Worm (Caenorhabditis elegans) whole organism, young adult: ENCODE results near the gene ugt-1.

Experiments used
- B0019.2 ChIP-seq: fragments of 200-800 bp; sonication (Bioruptor generic); conservative IDR thresholded peaks from 2 replicates; pipeline ENCODE4 v1.3.6; 2022; ENCODE audit warnings: missing genetic modification reagents, missing genetic modification characterization, missing compliant biosample characterization
- F49E8.2 ChIP-seq: sonication (generic microtip); optimal IDR thresholded peaks from 3 replicates; lab custom pipeline; 2017; ENCODE audit warnings: missing genetic modification characterization, mild to moderate bottlenecking, missing compliant biosample characterization, antibody characterized with exemption, moderate library complexity; ENCODE audit not compliant: insufficient read depth
- F52B5.7 ChIP-seq: sonication (generic microtip); optimal IDR thresholded peaks from 2 replicates; lab custom pipeline; 2016; ENCODE audit warnings: mild to moderate bottlenecking, missing genetic modification characterization, missing compliant biosample characterization
- K11D2.4 ChIP-seq: fragments of 200-800 bp; sonication (Bioruptor generic); IDR thresholded peaks from 2 replicates; pipeline ENCODE4 v1.3.6; 2022; ENCODE audit warnings: missing genetic modification reagents, missing genetic modification characterization, missing compliant biosample characterization
- Y67H2A.10 ChIP-seq: fragments of 200-800 bp; sonication (Bioruptor generic); conservative IDR thresholded peaks from 2 replicates; pipeline ENCODE4 v1.3.6; 2022; ENCODE audit warnings: missing genetic modification reagents, missing genetic modification characterization, missing compliant biosample characterization
- cebp-2 ChIP-seq: fragments of 200-800 bp; sonication (Bioruptor generic); IDR thresholded peaks from 2 replicates; pipeline ENCODE4 v1.3.6; 2022; ENCODE audit warnings: missing genetic modification characterization, missing compliant biosample characterization
- chd-7 ChIP-seq: sonication (generic microtip); optimal IDR thresholded peaks from 2 replicates; lab custom pipeline; 2016; ENCODE audit warnings: mild to moderate bottlenecking, missing genetic modification characterization, moderate library complexity, missing compliant biosample characterization
- fkh-3 ChIP-seq: sonication (generic microtip); optimal IDR thresholded peaks from 2 replicates; lab custom pipeline; 2016; ENCODE audit warnings: mild to moderate bottlenecking, missing genetic modification characterization, missing compliant biosample characterization
- hsf-1 ChIP-seq: fragments of 200-800 bp; sonication (Bioruptor generic); IDR thresholded peaks from 2 replicates; pipeline ENCODE4 v1.3.6; 2022; ENCODE audit warnings: missing genetic modification reagents, missing genetic modification characterization, missing compliant biosample characterization
- lin-26 ChIP-seq: fragments of 200-800 bp; sonication (Bioruptor generic); IDR thresholded peaks from 2 replicates; pipeline ENCODE4 v1.3.6; 2022; ENCODE audit warnings: missing genetic modification reagents, missing genetic modification characterization, missing compliant biosample characterization
- lin-35 ChIP-seq, 3 experiments: fragments of 150-350 bp in 2 of 3; sonication (generic microtip) in 1 of 3; optimal IDR thresholded peaks; 2 replicates each; lab custom pipeline; 2014 to 2018; ENCODE audit warnings: missing biosample characterization in 3 of 3, missing genetic modification characterization in 3 of 3, missing genetic modification reagents in 3 of 3
- mes-4 ChIP-seq: sonication (generic microtip); optimal IDR thresholded peaks from 2 replicates; lab custom pipeline; 2016; ENCODE audit warnings: missing genotype, missing genetic modification characterization, missing compliant biosample characterization
- snpc-4 ChIP-seq, 5 experiments: fragments of 150-350 bp in 1 of 5; sonication (generic microtip) in 4 of 5; optimal IDR thresholded peaks; 2 replicates each; lab custom pipeline; 2014 to 2018; ENCODE audit warnings: missing genetic modification characterization in 5 of 5, missing biosample characterization in 3 of 5, antibody characterized with exemption in 2 of 5, mild to moderate bottlenecking in 2 of 5, missing compliant biosample characterization in 2 of 5, missing genotype in 2 of 5, moderate library complexity in 2 of 5, missing genetic modification reagents in 1 of 5
- zim-3 ChIP-seq: sonication (generic microtip); optimal IDR thresholded peaks from 2 replicates; lab custom pipeline; 2017; ENCODE audit warnings: mild to moderate bottlenecking, missing genetic modification characterization, moderate library complexity, missing compliant biosample characterization

- TF ChIP-seq Y67H2A.10 = no peak
- no peak for TF ChIP-seq zim-3 (tag; lab: Kevin White, UChicago)
- no peak for TF ChIP-seq hsf-1
- TF ChIP-seq cebp-2 = no peak
- TF ChIP-seq lin-26 (GFP tag; lab: Robert Waterston, UW) = no peak
- no peak for TF ChIP-seq fkh-3 (tag; lab: Kevin White, UChicago)
- TF ChIP-seq mes-4 = no peak
- no peak for TF ChIP-seq snpc-4 (GFP tag; optimal IDR thresholded peaks at IDR 0.05; lab: Kevin White, UChicago)
- peak in 3 of 4 experiments; percentile 24 to 61 (median 56) for TF ChIP-seq snpc-4 (tag; optimal IDR thresholded peaks at IDR 0.05; lab: Kevin White, UChicago)
- TF ChIP-seq K11D2.4 = 0 out of 2 replicates have a peak, but pooled peaks have one; percentile 39
- no peak for TF ChIP-seq F52B5.7
- no peak for TF ChIP-seq chd-7 (tag; lab: Kevin White, UChicago)
- TF ChIP-seq B0019.2 = no peak
- no peak for TF ChIP-seq F49E8.2
- TF ChIP-seq lin-35 (GFP tag; optimal IDR thresholded peaks at IDR 0.05; lab: Kevin White, UChicago) = peak in 1 of 3 experiments; percentile 83
These were observed 39.6 kb upstream of the ugt-1 start, which contains the start of gene sluh-7 for ce11 chrV:10355773-10356335.
